Fruit fly (Drosophila melanogaster): Measurements from ENCODE around the gene mgl.
A peak's percentile ranks its signal among the peaks of the same experiment; 100 is the strongest.

The mgl gene

dm6 chrX:9494103-9494502 lies 5.8 kb downstream of the mgl start (continued):
- TF ChIP-seq sens (GFP tag) (peak; percentile 89), CoRest (tag; optimal IDR thresholded peaks at IDR 0.05) (peak; percentile 4), CG10959 (GFP tag; IDR thresholded peaks at IDR 0.05) (no peak), nmo (GFP tag; optimal IDR thresholded peaks at IDR 0.05) (peak; percentile 18), sna (GFP tag; IDR thresholded peaks at IDR 0.05; ENCODE audit: partially characterized antibody) (no peak), ttk (GFP tag; IDR thresholded peaks at IDR 0.05) (no peak), CG10431 (GFP tag; optimal IDR thresholded peaks at IDR 0.05) (no peak), Ets97D (GFP tag; optimal IDR thresholded peaks at IDR 0.05) (no peak), fu2 (GFP tag; optimal IDR thresholded peaks at IDR 0.05) (no peak), CG12104 (GFP tag; optimal IDR thresholded peaks at IDR 0.05) (no peak), CG1602 (GFP tag; optimal IDR thresholded peaks at IDR 0.05) (no peak), CG33213 (GFP tag; optimal IDR thresholded peaks at IDR 0.05) (no peak), CG14050 (GFP tag; IDR thresholded peaks at IDR 0.05) (no peak), CG2712 (tag; optimal IDR thresholded peaks at IDR 0.05) (peak; percentile 27), CG34224 (GFP tag; IDR thresholded peaks at IDR 0.05; ENCODE audit: partially characterized antibody) (no peak), zen2 (GFP tag; IDR thresholded peaks at IDR 0.05; ENCODE audit: partially characterized antibody) (no peak), gsb-n (tag; optimal IDR thresholded peaks at IDR 0.05) (no peak), Hr78 (GFP tag; optimal IDR thresholded peaks at IDR 0.05) (no peak), B-H1 (GFP tag; IDR thresholded peaks at IDR 0.05) (no peak), ewg (GFP tag; optimal IDR thresholded peaks at IDR 0.05) (no peak), pho (GFP tag; optimal IDR thresholded peaks at IDR 0.05) (no peak), CG15514 (GFP tag; optimal IDR thresholded peaks at IDR 0.05) (no peak), HHEX (GFP tag; optimal IDR thresholded peaks at IDR 0.05) (no peak), dati (GFP tag; IDR thresholded peaks at IDR 0.05) (no peak), lbe (GFP tag; optimal IDR thresholded peaks at IDR 0.05) (no peak), CG12236 (GFP tag; optimal IDR thresholded peaks at IDR 0.05) (no peak), CG6813 (GFP tag; optimal IDR thresholded peaks at IDR 0.05) (no peak), ems (GFP tag; optimal IDR thresholded peaks at IDR 0.05) (no peak), CG6175 (GFP tag; IDR thresholded peaks at IDR 0.05) (no peak), sr (GFP tag; IDR thresholded peaks at IDR 0.05) (no peak), Deaf1 (tag; optimal IDR thresholded peaks at IDR 0.05) (no peak), CG7987 (GFP tag; optimal IDR thresholded peaks at IDR 0.05) (no peak), CG3726 (GFP tag; IDR thresholded peaks at IDR 0.05) (no peak), disco-r (GFP tag; optimal IDR thresholded peaks at IDR 0.05) (no peak), CG7928 (GFP tag; optimal IDR thresholded peaks at IDR 0.05) (no peak), chif (GFP tag; optimal IDR thresholded peaks at IDR 0.05) (no peak), Hey (tag; optimal IDR thresholded peaks at IDR 0.05) (no peak), bcd (GFP tag; optimal IDR thresholded peaks at IDR 0.05) (no peak), CG11560 (tag; IDR thresholded peaks at IDR 0.05) (no peak), CG13775 (GFP tag; optimal IDR thresholded peaks at IDR 0.05) (no peak), Eip74EF (GFP tag; optimal IDR thresholded peaks at IDR 0.05) (no peak), emc (GFP tag; optimal IDR thresholded peaks at IDR 0.05) (no peak), stwl (tag; optimal IDR thresholded peaks at IDR 0.05) (no peak), Fer3 (tag; optimal IDR thresholded peaks at IDR 0.05) (no peak), CG8478 (optimal IDR thresholded peaks at IDR 0.05) (no peak), CG10654 (GFP tag; optimal IDR thresholded peaks at IDR 0.05) (no peak), bsh (GFP tag; optimal IDR thresholded peaks at IDR 0.05) (peak in 1 of 2 experiments; percentile 51), Dll (GFP tag; IDR thresholded peaks at IDR 0.05; ENCODE audit: partially characterized antibody) (no peak), CG15479 (GFP tag; optimal IDR thresholded peaks at IDR 0.05) (no peak), GATAe (GFP tag; conservative IDR thresholded peaks at IDR 0.05) (no peak), unpg (GFP tag; optimal IDR thresholded peaks at IDR 0.05) (peak; percentile 16)

All from whole organism, embryonic.